Fruit fly (Drosophila melanogaster): ENCODE measurements around the gene CG4884.

CG4884 gene

DNA sequence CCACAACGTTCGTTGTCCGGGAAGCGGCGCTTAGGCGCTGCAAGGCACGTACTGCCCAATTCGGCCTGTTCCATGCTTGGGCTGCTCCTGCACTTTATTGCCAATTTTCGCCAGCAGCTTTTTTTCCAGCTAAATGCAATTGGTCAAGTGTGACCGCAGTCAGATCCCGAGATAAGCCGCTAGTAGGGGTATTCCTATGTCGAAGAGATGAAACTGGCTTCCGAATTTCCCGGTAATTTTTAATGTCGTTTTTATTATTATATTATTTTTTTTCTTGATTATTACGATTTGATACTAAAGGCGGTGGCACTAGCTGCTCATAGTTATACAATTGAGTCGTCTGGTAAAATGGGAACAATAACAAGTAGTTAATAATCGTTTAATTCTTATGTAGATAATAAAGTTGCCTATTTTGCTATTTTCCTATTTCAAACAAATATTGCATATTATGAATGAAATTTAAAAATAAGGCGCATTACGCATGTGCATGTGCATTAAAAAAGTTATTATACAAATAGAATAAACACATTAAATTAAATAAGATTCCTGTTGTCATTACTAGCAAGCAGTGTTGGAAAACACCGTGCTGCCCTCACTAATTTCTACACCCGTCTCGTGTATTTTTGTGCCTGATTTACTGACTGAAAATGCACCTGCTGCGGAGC lies 42.6 kb downstream of the CG4884 start, which contains the start of the genes CG5003 and mRpS22 (continued):
- TF ChIP-seq Abd-B (GFP tag; optimal IDR thresholded peaks at IDR 0.05) (peak; percentile 78), CG13894 (tag; optimal IDR thresholded peaks at IDR 0.05) (peak; percentile 24), Lhr (GFP tag; optimal IDR thresholded peaks at IDR 0.05) (peak; percentile 24), Gug (GFP tag; IDR thresholded peaks at IDR 0.05) (peak; percentile 9; the same call in 2 of the 4 replicates), CG11504 (tag; optimal IDR thresholded peaks at IDR 0.05) (peak; percentile 73), wdn (GFP tag; IDR thresholded peaks at IDR 0.05) (0 out of 2 replicates have a peak, but pooled peaks have one; percentile 6), twi (tag; optimal IDR thresholded peaks at IDR 0.05) (peak; percentile 39), ap (GFP tag; IDR thresholded peaks at IDR 0.05) (0 out of 2 replicates have a peak, but pooled peaks have one; percentile 10), CG13424 (tag; optimal IDR thresholded peaks at IDR 0.05) (peak; percentile 75), chinmo (GFP tag; IDR thresholded peaks at IDR 0.05; ENCODE audit: partially characterized antibody) (0 out of 4 replicates have a peak, but pooled peaks have one; percentile 32), CG17328 (GFP tag; IDR thresholded peaks at IDR 0.05) (peak; percentile 14; the same call in 1 of the 2 replicates), danr (GFP tag; IDR thresholded peaks at IDR 0.05) (0 out of 2 replicates have a peak, but pooled peaks have one; percentile 26), knrl (GFP tag; IDR thresholded peaks at IDR 0.05; ENCODE audit: partially characterized antibody) (peak; percentile 21; the same call in 1 of the 3 replicates), CG7839 (tag; optimal IDR thresholded peaks at IDR 0.05) (peak; percentile 70), CG1647 (GFP tag; optimal IDR thresholded peaks at IDR 0.05) (peak; percentile 55), jing (GFP tag; optimal IDR thresholded peaks at IDR 0.05) (no peak), CG33557 (GFP tag; optimal IDR thresholded peaks at IDR 0.05) (peak; percentile 38), NK7.1 (GFP tag; optimal IDR thresholded peaks at IDR 0.05) (no peak), Dip2 (GFP tag; IDR thresholded peaks at IDR 0.05) (no peak), CG7963 (GFP tag; IDR thresholded peaks at IDR 0.05; ENCODE audit: partially characterized antibody) (no peak), Fer3 (tag; optimal IDR thresholded peaks at IDR 0.05) (peak; percentile 46), slou (GFP tag; optimal IDR thresholded peaks at IDR 0.05) (peak; percentile 66), Ada2b (GFP tag; IDR thresholded peaks at IDR 0.05) (peak; percentile 12; the same call in 1 of the 2 replicates), CG7357 (GFP tag; IDR thresholded peaks at IDR 0.05) (0 out of 3 replicates have a peak, but pooled peaks have one; percentile 26), Dip3 (GFP tag; optimal IDR thresholded peaks at IDR 0.05) (peak; percentile 6), CG18011 (GFP tag; optimal IDR thresholded peaks at IDR 0.05) (peak; percentile 31), amos (GFP tag; IDR thresholded peaks at IDR 0.05; ENCODE audit: partially characterized antibody) (peak; percentile 41; the same call in 1 of the 2 replicates), CG1832 (GFP tag; optimal IDR thresholded peaks at IDR 0.05) (no peak), ato (GFP tag; IDR thresholded peaks at IDR 0.05; ENCODE audit: partially characterized antibody) (no peak), CG10543 (GFP tag; optimal IDR thresholded peaks at IDR 0.05) (peak; percentile 80), otp (GFP tag; IDR thresholded peaks at IDR 0.05) (no peak), CG12391 (tag; optimal IDR thresholded peaks at IDR 0.05) (peak; percentile 81), onecut (GFP tag; IDR thresholded peaks at IDR 0.05) (peak; percentile 9; the same call in 1 of the 2 replicates), CG2875 (GFP tag; optimal IDR thresholded peaks at IDR 0.05) (peak; percentile 14), CG17359 (tag; optimal IDR thresholded peaks at IDR 0.05) (peak; percentile 23), lab (GFP tag; optimal IDR thresholded peaks at IDR 0.05) (peak; percentile 45), B-H2 (GFP tag; optimal IDR thresholded peaks at IDR 0.05) (peak; percentile 51), oc (tag; optimal IDR thresholded peaks at IDR 0.05) (no peak), CG33213 (GFP tag; optimal IDR thresholded peaks at IDR 0.05) (peak; percentile 58), unc-4 (GFP tag; IDR thresholded peaks at IDR 0.05; ENCODE audit: partially characterized antibody) (peak; percentile 45; the same call in 1 of the 2 replicates), CHES-1-like (GFP tag; optimal IDR thresholded peaks at IDR 0.05) (peak; percentile 11), repo (GFP tag; optimal IDR thresholded peaks at IDR 0.05) (no peak), sima (GFP tag; optimal IDR thresholded peaks at IDR 0.05) (peak; percentile 6), cwo (GFP tag; optimal IDR thresholded peaks at IDR 0.05) (peak; percentile 27), pita (GFP tag; optimal IDR thresholded peaks at IDR 0.05) (no peak), CG11723 (GFP tag; optimal IDR thresholded peaks at IDR 0.05) (peak; percentile 45), vfl (GFP tag; optimal IDR thresholded peaks at IDR 0.05) (peak; percentile 11)
